Worm (Caenorhabditis elegans): ENCODE data around the gene nhr-72.

The nhr-72 gene

ce11 chrII:3806964-3807363 is 43.6 kb downstream of the nhr-72 start, which contains the start of gene F54D10.4:
F54D10.4 (minus strand) TSS chrII:3807064.
- TF ChIP-seq C06A6.2 (GFP tag; conservative IDR thresholded peaks at IDR 0.05): no peak
- 0 out of 2 replicates have a peak, but pooled peaks have one; percentile 9 for TF ChIP-seq madf-6 (GFP tag; IDR thresholded peaks at IDR 0.05)

ce11 chrII:3805518-3805917 is 45.0 kb downstream of the nhr-72 start:
- TF ChIP-seq hlh-12 (tag; optimal IDR thresholded peaks at IDR 0.05): no peak
- no peak for TF ChIP-seq nhr-80 (tag; optimal IDR thresholded peaks at IDR 0.05)
- no peak for TF ChIP-seq nfya-1 (tag; optimal IDR thresholded peaks at IDR 0.05; ENCODE audit: borderline replicate concordance, insufficient read depth)
- no peak for TF ChIP-seq F49E8.2 (tag; optimal IDR thresholded peaks at IDR 0.05; ENCODE audit: insufficient read depth)
- TF ChIP-seq lin-26 (GFP tag; IDR thresholded peaks at IDR 0.05): no peak
- no peak for TF ChIP-seq let-607 (tag; optimal IDR thresholded peaks at IDR 0.05)
- TF ChIP-seq ztf-28 (GFP tag; IDR thresholded peaks at IDR 0.05): no peak
- TF ChIP-seq nfya-2 (GFP tag; IDR thresholded peaks at IDR 0.05): no peak
- TF ChIP-seq ceh-27 (GFP tag; optimal IDR thresholded peaks at IDR 0.05): no peak
- TF ChIP-seq nhr-120 (GFP tag; IDR thresholded peaks at IDR 0.05): no peak
- no peak for TF ChIP-seq ceh-100 (GFP tag; IDR thresholded peaks at IDR 0.05)
- no peak for TF ChIP-seq egrh-3 (GFP tag; IDR thresholded peaks at IDR 0.05)
- no peak for TF ChIP-seq K11D2.4 (GFP tag; IDR thresholded peaks at IDR 0.05)
- TF ChIP-seq lin-35 (GFP tag; optimal IDR thresholded peaks at IDR 0.05): no peak

ce11 chrII:3803219-3803618 is 47.3 kb downstream of the nhr-72 start, which contains the start of gene ins-32:
ins-32 (minus strand) TSS chrII:3803319.
- TF ChIP-seq Y95B8A.8 (GFP tag; IDR thresholded peaks at IDR 0.05) (no peak), egrh-3 (GFP tag; IDR thresholded peaks at IDR 0.05) (no peak), ztf-25 (GFP tag; IDR thresholded peaks at IDR 0.05) (no peak), snpc-4 (GFP tag; optimal IDR thresholded peaks at IDR 0.05) (no peak), snpc-4 (tag; optimal IDR thresholded peaks at IDR 0.05) (no peak), ceh-40 (GFP tag; IDR thresholded peaks at IDR 0.05) (no peak), B0019.2 (GFP tag; conservative IDR thresholded peaks at IDR 0.05) (no peak), sdz-38 (tag; optimal IDR thresholded peaks at IDR 0.05) (no peak), tbx-9 (tag; optimal IDR thresholded peaks at IDR 0.05; ENCODE audit: borderline replicate concordance) (no peak), zim-3 (tag; optimal IDR thresholded peaks at IDR 0.05) (no peak), ztf-18 (tag; optimal IDR thresholded peaks at IDR 0.05) (no peak), F22D6.2 (tag; optimal IDR thresholded peaks at IDR 0.05) (no peak), dpff-1 (tag; optimal IDR thresholded peaks at IDR 0.05) (no peak), tlf-1 (GFP tag; optimal IDR thresholded peaks at IDR 0.05) (no peak), lin-40 (tag; optimal IDR thresholded peaks at IDR 0.05) (no peak), somi-1 (GFP tag; optimal IDR thresholded peaks at IDR 0.05) (no peak), fkh-3 (tag; optimal IDR thresholded peaks at IDR 0.05) (no peak), cebp-1 (GFP tag; IDR thresholded peaks at IDR 0.05) (no peak), cebp-1 (tag; optimal IDR thresholded peaks at IDR 0.05) (no peak), him-1 (tag; optimal IDR thresholded peaks at IDR 0.05) (no peak), attf-5 (GFP tag; optimal IDR thresholded peaks at IDR 0.05) (no peak)

Measured in whole organism, young adult.